Worm (Caenorhabditis elegans): ENCODE results near the gene C27C12.3.

DNA sequence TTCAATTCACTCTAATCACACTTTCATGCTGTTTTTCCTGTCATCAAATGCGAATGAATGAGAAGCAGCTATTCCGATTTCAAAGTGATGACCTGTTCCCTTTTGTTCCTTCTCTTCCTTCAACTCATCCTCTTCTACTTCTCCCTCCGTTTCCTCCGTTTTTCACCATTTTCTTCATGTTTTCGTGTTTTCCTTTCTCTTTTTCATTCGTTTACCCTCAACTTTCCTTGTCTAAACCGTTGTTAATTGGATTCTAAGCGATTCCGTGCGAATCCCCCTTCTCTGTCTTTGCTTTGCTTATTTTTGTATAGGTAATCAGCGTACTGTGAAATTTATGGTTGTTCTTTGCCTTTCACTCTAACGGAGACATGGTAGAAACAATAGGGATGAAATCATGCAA lies 20.2 kb upstream of the C27C12.3 start:
- TF ChIP-seq nhr-11 (tag; optimal IDR thresholded peaks at IDR 0.05), result no peak
- no peak for TF ChIP-seq ama-1 (optimal IDR thresholded peaks at IDR 0.05)
- no peak for TF ChIP-seq lin-35 (GFP tag; optimal IDR thresholded peaks at IDR 0.05)
- TF ChIP-seq jun-1 (tag; optimal IDR thresholded peaks at IDR 0.05), result no peak
- no peak for TF ChIP-seq ceh-8 (GFP tag; optimal IDR thresholded peaks at IDR 0.05)
- TF ChIP-seq C04F5.9 (tag; optimal IDR thresholded peaks at IDR 0.05), result no peak
- TF ChIP-seq nhr-12 (tag; optimal IDR thresholded peaks at IDR 0.05), result no peak
- TF ChIP-seq fkh-10 (GFP tag; optimal IDR thresholded peaks at IDR 0.05), result no peak
- TF ChIP-seq grh-1 (GFP tag; IDR thresholded peaks at IDR 0.05), result no peak
- no peak for TF ChIP-seq aha-1 (tag; optimal IDR thresholded peaks at IDR 0.05)
